Worm (Caenorhabditis elegans): ENCODE data around the gene H23N18.6.

- TF ChIP-seq blmp-1 (tag; optimal IDR thresholded peaks at IDR 0.05) = no peak
- TF ChIP-seq nhr-76 (tag; optimal IDR thresholded peaks at IDR 0.05) = no peak
- TF ChIP-seq lsy-2 (tag; optimal IDR thresholded peaks at IDR 0.05) = no peak
- TF ChIP-seq aly-2 (tag; optimal IDR thresholded peaks at IDR 0.05) = no peak
- no peak for TF ChIP-seq nhr-12 (tag; optimal IDR thresholded peaks at IDR 0.05)
- TF ChIP-seq unc-30 (tag; optimal IDR thresholded peaks at IDR 0.05) = no peak
- no peak for TF ChIP-seq tbx-2 (tag; optimal IDR thresholded peaks at IDR 0.05)
- no peak for TF ChIP-seq swsn-7 (tag; optimal IDR thresholded peaks at IDR 0.05)
- no peak for TF ChIP-seq nhr-237 (tag; optimal IDR thresholded peaks at IDR 0.05)
- no peak for TF ChIP-seq skn-1 (tag; optimal IDR thresholded peaks at IDR 0.05)
- TF ChIP-seq lin-15B (tag; optimal IDR thresholded peaks at IDR 0.05) = no peak
Measured at ce11 chrV:4944219-4944618, 29.3 kb upstream of the H23N18.6 start, which contains the start of gene str-211.
